Fruit fly (Drosophila melanogaster): ENCODE results near the gene XNP.
A peak's percentile ranks its signal among the peaks of the same experiment; 100 is the strongest.

XNP gene

dm6 chr3R:25472635-25473552 lies 9.7 kb downstream of the XNP start, which contains the start of the genes Fur1 and Vps33B (continued):
- TF ChIP-seq ERR (GFP tag; optimal IDR thresholded peaks at IDR 0.05) (peak; percentile 96), Nf-YC (tag; optimal IDR thresholded peaks at IDR 0.05) (peak; percentile 90), CG3838 (GFP tag; optimal IDR thresholded peaks at IDR 0.05) (peak; percentile 92), MESR4 (GFP tag; optimal IDR thresholded peaks at IDR 0.05) (peak; percentile 53), CG3995 (GFP tag; optimal IDR thresholded peaks at IDR 0.05) (peak; percentile 81), sd (tag; optimal IDR thresholded peaks at IDR 0.05) (peak; percentile 89), odd (GFP tag; optimal IDR thresholded peaks at IDR 0.05) (peak; percentile 95), CG17612 (GFP tag; IDR thresholded peaks at IDR 0.05) (peak; percentile 70), CG10654 (GFP tag; optimal IDR thresholded peaks at IDR 0.05) (peak; percentile 98), CG12104 (GFP tag; optimal IDR thresholded peaks at IDR 0.05) (peak; percentile 97), Ets65A (GFP tag) (peak; percentile 100), Aef1 (GFP tag; IDR thresholded peaks at IDR 0.05) (peak; percentile 94), grau (tag; optimal IDR thresholded peaks at IDR 0.05) (peak; percentile 96), hth (optimal IDR thresholded peaks at IDR 0.05) (no peak), CG15479 (GFP tag; optimal IDR thresholded peaks at IDR 0.05) (peak; percentile 27), CG32767 (GFP tag; IDR thresholded peaks at IDR 0.05) (peak; percentile 88), CG6765 (GFP tag; optimal IDR thresholded peaks at IDR 0.05) (peak; percentile 90), D19A (tag; optimal IDR thresholded peaks at IDR 0.05) (peak; percentile 92), CG10366 (GFP tag; IDR thresholded peaks at IDR 0.05) (peak; percentile 93), C15 (GFP tag; IDR thresholded peaks at IDR 0.05) (peak; percentile 86), jing (GFP tag; optimal IDR thresholded peaks at IDR 0.05) (peak; percentile 92), cato (GFP tag; optimal IDR thresholded peaks at IDR 0.05; ENCODE audit: borderline replicate concordance) (peak; percentile 97), Nf-YA (GFP tag; IDR thresholded peaks at IDR 0.05) (peak; percentile 86), cad (GFP tag; optimal IDR thresholded peaks at IDR 0.05) (no peak), CG13296 (GFP tag; optimal IDR thresholded peaks at IDR 0.05) (peak; percentile 96), CG14965 (GFP tag; optimal IDR thresholded peaks at IDR 0.05; ENCODE audit: borderline replicate concordance) (peak; percentile 75), CG7786 (GFP tag; optimal IDR thresholded peaks at IDR 0.05) (peak; percentile 98), CG2889 (GFP tag; IDR thresholded peaks at IDR 0.05) (peak; percentile 91), exex (tag; optimal IDR thresholded peaks at IDR 0.05) (peak; percentile 76), Hmx (GFP tag; optimal IDR thresholded peaks at IDR 0.05) (peak; percentile 96), CG12155 (GFP tag; optimal IDR thresholded peaks at IDR 0.05) (peak; percentile 97), fu2 (GFP tag; optimal IDR thresholded peaks at IDR 0.05) (peak; percentile 98), Sry-β (GFP tag; optimal IDR thresholded peaks at IDR 0.05) (peak; percentile 68), mam (GFP tag; optimal IDR thresholded peaks at IDR 0.05) (peak; percentile 99), CG2116 (GFP tag; optimal IDR thresholded peaks at IDR 0.05) (peak; percentile 89), vfl (GFP tag; optimal IDR thresholded peaks at IDR 0.05) (peak; percentile 96), Bdp1 (GFP tag; optimal IDR thresholded peaks at IDR 0.05) (peak; percentile 94), CG8089 (GFP tag; optimal IDR thresholded peaks at IDR 0.05) (peak; percentile 98), az2 (GFP tag; optimal IDR thresholded peaks at IDR 0.05) (peak; percentile 98), CG10979 (tag; optimal IDR thresholded peaks at IDR 0.05) (peak; percentile 96), esg (GFP tag; conservative IDR thresholded peaks at IDR 0.05) (peak; percentile 93), gro (GFP tag; optimal IDR thresholded peaks at IDR 0.05) (peak; percentile 97), Hr39 (optimal IDR thresholded peaks at IDR 0.05) (no peak), tgo (GFP tag; IDR thresholded peaks at IDR 0.05) (peak; percentile 95), Side (GFP tag; optimal IDR thresholded peaks at IDR 0.05) (peak; percentile 98), otp (GFP tag; IDR thresholded peaks at IDR 0.05) (peak; percentile 88), caup (GFP tag; optimal IDR thresholded peaks at IDR 0.05; ENCODE audit: severe bottlenecking) (peak; percentile 95), NFAT (GFP tag; IDR thresholded peaks at IDR 0.05) (peak; percentile 90), GATAe (GFP tag; conservative IDR thresholded peaks at IDR 0.05) (peak; percentile 78), CHES-1-like (GFP tag; optimal IDR thresholded peaks at IDR 0.05) (peak; percentile 98)

All from whole organism, embryonic.